Fruit fly (Drosophila melanogaster): ENCODE measurements around the gene Galk.

- TF ChIP-seq CG14655 (GFP tag; optimal IDR thresholded peaks at IDR 0.05) (no peak), CG15710 (tag; optimal IDR thresholded peaks at IDR 0.05) (no peak)
Measured at dm6 chr3L:8978678-8979413, 7.0 kb downstream of the Galk start.

All from whole organism, pupa.